Worm (Caenorhabditis elegans) whole organism, young adult: ENCODE results near the gene C16C4.1.

Experiments
- F33H1.4 ChIP-seq: fragments of 200-800 bp; sonication (Bioruptor generic); IDR thresholded peaks from 2 replicates; pipeline ENCODE4 v1.3.6; 2022; ENCODE audit warnings: missing genetic modification reagents, missing genetic modification characterization, missing compliant biosample characterization
- efl-1 ChIP-seq: fragments of 150-350 bp; optimal IDR thresholded peaks from 2 replicates; lab custom pipeline; 2014; ENCODE audit warnings: missing biosample characterization, missing genetic modification reagents, missing genetic modification characterization

ce11 chrII:1889071-1889470, 4.9 kb upstream of the C16C4.1 start, which contains the start of gene math-8:
- TF ChIP-seq F33H1.4 (GFP tag; lab: Robert Waterston, UW) = no peak
- TF ChIP-seq efl-1 (GFP tag; lab: Kevin White, UChicago) = no peak
